Worm (Caenorhabditis elegans): ENCODE results near the gene H04D03.7.
A peak's percentile ranks its signal among the peaks of the same experiment; 100 is the strongest.

H04D03.7 gene

ce11 chrIII:10423906-10424305 is 22.7 kb downstream of the H04D03.7 start, which contains the start of gene M03C11.6:
M03C11.6 (minus strand) TSS chrIII:10424006.
- TF ChIP-seq let-607 (tag; optimal IDR thresholded peaks at IDR 0.05) (no peak), attf-3 (GFP tag; conservative IDR thresholded peaks at IDR 0.05) (no peak), C17E4.6 (GFP tag; IDR thresholded peaks at IDR 0.05) (no peak), ceh-79 (tag; optimal IDR thresholded peaks at IDR 0.05) (no peak), tlf-1 (GFP tag; optimal IDR thresholded peaks at IDR 0.05) (no peak), hsf-1 (GFP tag; IDR thresholded peaks at IDR 0.05) (no peak), ceh-40 (GFP tag; IDR thresholded peaks at IDR 0.05) (no peak), F49E8.2 (tag; optimal IDR thresholded peaks at IDR 0.05; ENCODE audit: insufficient read depth) (no peak), ztf-18 (tag; optimal IDR thresholded peaks at IDR 0.05) (no peak), F57A8.1 (GFP tag; optimal IDR thresholded peaks at IDR 0.05) (no peak)

- no peak for TF ChIP-seq nfyb-1 (GFP tag; IDR thresholded peaks at IDR 0.05)
- no peak for TF ChIP-seq nfya-1 (tag; optimal IDR thresholded peaks at IDR 0.05; ENCODE audit: borderline replicate concordance, insufficient read depth)
- TF ChIP-seq atf-7 (tag; optimal IDR thresholded peaks at IDR 0.05): peak; percentile 24
- TF ChIP-seq F39B2.1 (GFP tag; IDR thresholded peaks at IDR 0.05): no peak
- 0 out of 2 replicates have a peak, but pooled peaks have one; percentile 12 for TF ChIP-seq mcd-1 (GFP tag; IDR thresholded peaks at IDR 0.05)
- no peak for TF ChIP-seq ztf-28 (GFP tag; IDR thresholded peaks at IDR 0.05)
- no peak for TF ChIP-seq tlf-1 (GFP tag; optimal IDR thresholded peaks at IDR 0.05)
- TF ChIP-seq aptf-2 (GFP tag; conservative IDR thresholded peaks at IDR 0.05): no peak
- TF ChIP-seq Y56A3A.18 (GFP tag; IDR thresholded peaks at IDR 0.05): no peak
- TF ChIP-seq him-1 (tag; optimal IDR thresholded peaks at IDR 0.05): peak; percentile 93
- TF ChIP-seq ztf-3 (GFP tag; optimal IDR thresholded peaks at IDR 0.05): no peak
- TF ChIP-seq tbp1 (GFP tag; optimal IDR thresholded peaks at IDR 0.05): no peak
- TF ChIP-seq gei-17 (GFP tag; optimal IDR thresholded peaks at IDR 0.05): no peak
- no peak for TF ChIP-seq nhr-120 (GFP tag; IDR thresholded peaks at IDR 0.05)
- TF ChIP-seq madf-3 (GFP tag; IDR thresholded peaks at IDR 0.05): no peak
Measured at ce11 chrIII:10421680-10422079, 24.9 kb downstream of the H04D03.7 start.

ce11 chrIII:10415822-10416221 is 30.8 kb downstream of the H04D03.7 start, which contains the start of gene ymel-1:
ymel-1 (plus strand) TSS chrIII:10416139.
- TF ChIP-seq lir-1 (GFP tag; conservative IDR thresholded peaks at IDR 0.05) (no peak), rpc-1 (optimal IDR thresholded peaks at IDR 0.05) (no peak), rpc-1 (tag; optimal IDR thresholded peaks at IDR 0.05) (no peak), chd-7 (tag; optimal IDR thresholded peaks at IDR 0.05) (no peak), aptf-2 (GFP tag; conservative IDR thresholded peaks at IDR 0.05) (0 out of 2 replicates have a peak, but pooled peaks have one; percentile 27), snpc-1.3 (tag; optimal IDR thresholded peaks at IDR 0.05; ENCODE audit: insufficient read depth) (no peak), hmg-1.2 (GFP tag; IDR thresholded peaks at IDR 0.05) (no peak), ztf-6 (GFP tag; IDR thresholded peaks at IDR 0.05) (no peak), T07F8.4 (tag; optimal IDR thresholded peaks at IDR 0.05) (no peak), efl-1 (GFP tag; optimal IDR thresholded peaks at IDR 0.05) (no peak), repo-1 (tag; optimal IDR thresholded peaks at IDR 0.05) (no peak), K11D2.4 (GFP tag; IDR thresholded peaks at IDR 0.05) (no peak), bed-2 (GFP tag; IDR thresholded peaks at IDR 0.05) (no peak), B0336.3 (GFP tag; IDR thresholded peaks at IDR 0.05) (peak; percentile 51; the same call in 1 of the 2 replicates), tbx-9 (tag; optimal IDR thresholded peaks at IDR 0.05; ENCODE audit: borderline replicate concordance) (no peak), Y79H2A.3 (GFP tag; conservative IDR thresholded peaks at IDR 0.05) (no peak), ztf-18 (tag; optimal IDR thresholded peaks at IDR 0.05) (peak; percentile 25), ztf-25 (GFP tag; IDR thresholded peaks at IDR 0.05) (no peak), attf-5 (GFP tag; optimal IDR thresholded peaks at IDR 0.05) (peak; percentile 69), athp-1 (tag; optimal IDR thresholded peaks at IDR 0.05) (peak; percentile 48), madf-10 (tag; optimal IDR thresholded peaks at IDR 0.05) (peak; percentile 7), nhr-120 (GFP tag; IDR thresholded peaks at IDR 0.05) (no peak), F57C9.4 (tag; optimal IDR thresholded peaks at IDR 0.05) (no peak), snpc-4 (GFP tag; optimal IDR thresholded peaks at IDR 0.05) (no peak), snpc-4 (tag; optimal IDR thresholded peaks at IDR 0.05) (no peak), ceh-40 (GFP tag; IDR thresholded peaks at IDR 0.05) (no peak), ZK185.1 (tag; optimal IDR thresholded peaks at IDR 0.05; ENCODE audit: poor library complexity, severe bottlenecking) (peak; percentile 26)

Data from whole organism, young adult.